Worm (Caenorhabditis elegans) whole organism, midembryonic: ENCODE results near the gene clec-39.

Source experiments
- T22C8.4 ChIP-seq: fragments of 200-800 bp; sonication (Bioruptor generic); IDR thresholded peaks from 2 replicates; pipeline ENCODE4 v1.3.6; 2022; ENCODE audit warnings: missing genetic modification characterization, missing compliant biosample characterization
- cog-1 ChIP-seq: sonication (generic microtip); optimal IDR thresholded peaks from 2 replicates; lab custom pipeline; 2016; ENCODE audit warnings: missing genetic modification characterization, missing compliant biosample characterization
- flt-1 ChIP-seq: fragments of 200-800 bp; sonication (Bioruptor generic); IDR thresholded peaks from 2 replicates; pipeline ENCODE4 v1.3.6; 2022; ENCODE audit warnings: missing genetic modification characterization, missing compliant biosample characterization
- med-1 ChIP-seq: sonication (generic microtip); optimal IDR thresholded peaks from 2 replicates; lab custom pipeline; 2017; ENCODE audit warnings: missing genetic modification characterization, mild to moderate bottlenecking, missing compliant biosample characterization, antibody characterized with exemption, missing genetic modification reagents; ENCODE audit not compliant: insufficient read depth
- ref-1 ChIP-seq: fragments of 200-800 bp; sonication (Bioruptor generic); conservative IDR thresholded peaks from 2 replicates; pipeline ENCODE4 v1.3.6; 2022; ENCODE audit warnings: missing genetic modification reagents, missing genetic modification characterization, missing compliant biosample characterization
- tab-1 ChIP-seq: fragments of 200-800 bp; sonication (Bioruptor generic); IDR thresholded peaks from 2 replicates; pipeline ENCODE4 v1.3.6; 2022; ENCODE audit warnings: missing genetic modification characterization, missing compliant biosample characterization
- ztf-23 ChIP-seq: fragments of 200-800 bp; sonication (Bioruptor generic); IDR thresholded peaks from 2 replicates; pipeline ENCODE4 v1.3.6; 2022; ENCODE audit warnings: missing genetic modification reagents, missing genetic modification characterization, missing compliant biosample characterization

DNA sequence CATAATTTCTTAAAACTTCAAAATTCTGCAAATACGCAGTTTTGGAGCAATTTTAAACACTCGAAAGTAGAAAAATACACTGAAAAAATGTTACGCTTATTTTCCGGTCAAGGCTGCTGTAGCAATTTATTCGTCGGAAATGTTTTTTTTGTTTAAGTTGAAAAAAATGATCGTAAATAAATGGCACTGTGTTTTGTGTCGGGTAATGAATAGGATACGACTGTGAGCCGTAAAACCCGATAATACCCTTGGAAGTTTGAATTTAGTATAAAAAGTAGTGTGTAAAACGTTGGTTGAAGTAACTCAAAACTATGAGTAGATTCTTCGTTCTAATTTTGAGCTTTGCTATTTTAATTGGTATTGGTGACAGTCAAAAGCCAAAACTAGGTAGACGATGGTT is 12.2 kb upstream of the clec-39 start, which contains the start of gene T25E12.14:
- TF ChIP-seq T22C8.4 (GFP tag; lab: Robert Waterston, UW) (no peak), flt-1 (GFP tag; lab: Robert Waterston, UW) (no peak), ref-1 (GFP tag; lab: Robert Waterston, UW) (no peak), cog-1 (tag; lab: Kevin White, UChicago) (no peak), med-1 (GFP tag; lab: Kevin White, UChicago) (no peak), tab-1 (GFP tag; lab: Robert Waterston, UW) (no peak), ztf-23 (GFP tag; lab: Robert Waterston, UW) (no peak)
